Worm (Caenorhabditis elegans): Measurements from ENCODE around the gene K04F1.9.

- TF ChIP-seq snpc-4 (tag; optimal IDR thresholded peaks at IDR 0.05), result no peak
- TF ChIP-seq lin-13 (tag; optimal IDR thresholded peaks at IDR 0.05), result no peak
- no peak for TF ChIP-seq pha-4 (tag; optimal IDR thresholded peaks at IDR 0.05)
- no peak for TF ChIP-seq lin-32 (GFP tag; optimal IDR thresholded peaks at IDR 0.05)
- no peak for TF ChIP-seq nhr-2 (tag; optimal IDR thresholded peaks at IDR 0.05)
- TF ChIP-seq elt-3 (tag; optimal IDR thresholded peaks at IDR 0.05), result no peak
- no peak for TF ChIP-seq nhr-12 (tag; optimal IDR thresholded peaks at IDR 0.05)
- TF ChIP-seq nhr-76 (tag; optimal IDR thresholded peaks at IDR 0.05), result no peak
- TF ChIP-seq elt-1 (tag; optimal IDR thresholded peaks at IDR 0.05; ENCODE audit: borderline replicate concordance, insufficient read depth), result no peak
- no peak for TF ChIP-seq mep-1 (tag; optimal IDR thresholded peaks at IDR 0.05)
- TF ChIP-seq ces-1 (GFP tag; optimal IDR thresholded peaks at IDR 0.05), result no peak
Measured at ce11 chrV:1662270-1662669, 2.8 kb upstream of the K04F1.9 start, which contains the start of gene irld-40.

All from whole organism, mixed stage, embryonic.